Worm (Caenorhabditis elegans): Measurements from ENCODE around the gene Y39A1A.16.

Y39A1A.16 gene

ce11 chrIII:10652833-10653232 is 26.2 kb upstream of the Y39A1A.16 start:
- TF ChIP-seq zip-8 (tag; optimal IDR thresholded peaks at IDR 0.05) (peak; percentile 79), ces-1 (GFP tag; optimal IDR thresholded peaks at IDR 0.05) (no peak)

DNA sequence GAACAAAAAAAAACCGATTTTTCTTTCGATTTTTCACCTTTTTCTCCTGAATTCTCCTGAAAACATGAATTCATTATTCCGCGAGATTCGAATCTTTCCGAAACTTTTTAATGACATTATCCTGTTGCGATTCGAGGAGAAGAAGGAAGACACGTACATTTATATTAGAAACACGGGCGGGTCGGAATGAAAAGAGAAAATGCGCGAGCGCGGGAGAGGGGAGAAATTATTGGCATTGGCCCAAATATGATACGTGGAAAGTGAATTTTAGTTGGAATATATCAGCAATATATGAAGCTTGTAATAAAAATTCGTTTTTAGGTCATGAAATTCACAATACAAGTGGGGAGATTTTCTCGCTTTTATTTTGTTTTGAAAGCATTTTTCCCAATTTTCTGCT is 25.6 kb upstream of the Y39A1A.16 start:
- no peak for TF ChIP-seq M03D4.4 (tag; optimal IDR thresholded peaks at IDR 0.05)
- no peak for TF ChIP-seq elt-3 (tag; optimal IDR thresholded peaks at IDR 0.05)
- no peak for TF ChIP-seq tbx-8 (GFP tag; optimal IDR thresholded peaks at IDR 0.05)
- TF ChIP-seq nhr-12 (tag; optimal IDR thresholded peaks at IDR 0.05), result no peak
- no peak for TF ChIP-seq hlh-1 (tag; optimal IDR thresholded peaks at IDR 0.05)
- TF ChIP-seq zip-8 (tag; optimal IDR thresholded peaks at IDR 0.05), result peak; percentile 11
- no peak for TF ChIP-seq sem-2 (GFP tag; optimal IDR thresholded peaks at IDR 0.05)
- TF ChIP-seq ztf-11 (tag; optimal IDR thresholded peaks at IDR 0.05), result no peak
- TF ChIP-seq blmp-1 (tag; optimal IDR thresholded peaks at IDR 0.05), result peak; percentile 91
- no peak for TF ChIP-seq sptf-1 (tag; optimal IDR thresholded peaks at IDR 0.05)
- TF ChIP-seq ceh-83 (GFP tag; optimal IDR thresholded peaks at IDR 0.05), result no peak

ce11 chrIII:10654718-10655117 is 24.4 kb upstream of the Y39A1A.16 start, which contains the start of gene cnt-2:
Gene cnt-2, plus strand, starts transcription at chrIII:10655018.
- TF ChIP-seq unc-39 (tag; optimal IDR thresholded peaks at IDR 0.05) (no peak), mep-1 (tag; optimal IDR thresholded peaks at IDR 0.05) (no peak), drap-1 (GFP tag; optimal IDR thresholded peaks at IDR 0.05) (no peak)

DNA sequence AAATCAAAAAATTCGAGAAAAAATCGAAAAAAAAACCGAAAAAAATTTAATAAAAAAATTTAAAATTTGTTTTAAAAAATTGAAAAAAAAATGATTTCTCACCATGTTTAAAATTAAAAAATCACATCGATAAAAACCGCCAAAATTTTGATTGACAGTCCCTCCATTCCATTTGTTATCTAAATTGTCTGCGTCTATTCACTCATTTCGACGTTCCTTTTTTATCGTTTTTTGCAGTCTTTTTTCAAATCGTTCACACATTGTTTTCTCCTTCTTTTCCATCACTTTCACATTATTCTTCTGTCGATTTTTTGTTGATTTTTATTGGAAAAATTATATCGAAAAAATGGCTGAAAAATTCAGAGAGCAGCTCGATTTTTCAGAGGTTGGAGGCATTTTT is 23.0 kb upstream of the Y39A1A.16 start:
- TF ChIP-seq lin-32 (GFP tag; optimal IDR thresholded peaks at IDR 0.05) (no peak), ces-1 (GFP tag; optimal IDR thresholded peaks at IDR 0.05) (no peak), ceh-39 (tag; optimal IDR thresholded peaks at IDR 0.05) (no peak), lin-13 (tag; optimal IDR thresholded peaks at IDR 0.05) (no peak), nhr-12 (tag; optimal IDR thresholded peaks at IDR 0.05) (no peak), nhr-28 (tag; optimal IDR thresholded peaks at IDR 0.05) (no peak), unc-120 (tag; optimal IDR thresholded peaks at IDR 0.05; ENCODE audit: poor library complexity, severe bottlenecking) (no peak), unc-62 (GFP tag; optimal IDR thresholded peaks at IDR 0.05) (no peak), sem-2 (GFP tag; optimal IDR thresholded peaks at IDR 0.05) (no peak), unc-39 (tag; optimal IDR thresholded peaks at IDR 0.05) (no peak), nhr-76 (tag; optimal IDR thresholded peaks at IDR 0.05) (no peak), nhr-237 (tag; optimal IDR thresholded peaks at IDR 0.05) (no peak), mls-2 (tag; optimal IDR thresholded peaks at IDR 0.05) (no peak), elt-1 (tag; optimal IDR thresholded peaks at IDR 0.05; ENCODE audit: borderline replicate concordance, insufficient read depth) (no peak), blmp-1 (tag; optimal IDR thresholded peaks at IDR 0.05) (no peak), cnd-1 (tag; optimal IDR thresholded peaks at IDR 0.05) (no peak), ztf-11 (tag; optimal IDR thresholded peaks at IDR 0.05) (no peak), drap-1 (GFP tag; optimal IDR thresholded peaks at IDR 0.05) (no peak), tbx-8 (GFP tag; optimal IDR thresholded peaks at IDR 0.05) (no peak), ham-2 (GFP tag; optimal IDR thresholded peaks at IDR 0.05) (no peak)

DNA sequence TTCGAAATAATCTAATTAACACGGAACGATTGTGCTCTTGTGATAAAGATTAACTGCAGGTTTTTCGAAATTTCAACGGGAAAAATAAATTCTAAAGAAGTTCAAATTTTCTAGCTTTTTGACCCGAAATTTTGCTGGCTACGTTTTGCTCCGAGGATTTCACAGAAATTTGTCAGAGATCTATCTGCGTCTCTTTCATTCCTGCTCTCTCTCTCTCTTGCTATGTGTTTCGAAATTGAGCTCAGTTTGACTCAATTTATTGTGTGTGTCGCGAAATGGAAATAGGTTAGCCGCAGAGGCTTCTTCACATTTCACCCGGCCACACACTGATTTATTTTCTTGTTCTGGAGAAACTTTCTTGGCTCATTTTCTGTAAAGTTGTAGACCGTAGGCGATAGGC is 21.4 kb upstream of the Y39A1A.16 start:
- TF ChIP-seq blmp-1 (tag; optimal IDR thresholded peaks at IDR 0.05) (no peak), ces-1 (GFP tag; optimal IDR thresholded peaks at IDR 0.05) (peak; percentile 68), sptf-1 (tag; optimal IDR thresholded peaks at IDR 0.05) (no peak), nhr-237 (tag; optimal IDR thresholded peaks at IDR 0.05) (no peak), flh-1 (GFP tag; optimal IDR thresholded peaks at IDR 0.05) (no peak)

DNA sequence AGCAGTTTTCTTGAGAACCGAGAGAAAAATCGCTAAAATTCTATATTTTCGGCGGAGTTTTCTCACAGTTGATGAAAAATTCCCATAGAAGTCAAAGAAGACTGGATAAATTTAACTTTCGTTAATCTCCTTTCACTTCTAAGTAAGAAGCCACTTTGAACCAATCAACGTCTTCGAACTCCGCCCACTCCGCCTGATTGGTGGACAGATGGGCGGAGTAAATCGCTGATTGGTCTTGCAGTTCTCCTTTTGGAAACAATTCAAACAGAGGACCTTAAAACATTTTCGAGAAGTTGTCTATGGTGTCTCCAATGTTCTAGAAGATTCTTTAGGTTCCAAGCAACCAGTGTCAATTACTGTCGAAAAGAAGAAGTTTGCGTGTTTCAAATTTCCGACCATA is 20.7 kb upstream of the Y39A1A.16 start:
- peak; percentile 1 for TF ChIP-seq M03D4.4 (tag; optimal IDR thresholded peaks at IDR 0.05)
- no peak for TF ChIP-seq flh-1 (GFP tag; optimal IDR thresholded peaks at IDR 0.05)
- no peak for TF ChIP-seq pha-4 (tag; optimal IDR thresholded peaks at IDR 0.05)

- no peak for TF ChIP-seq cnd-1 (tag; optimal IDR thresholded peaks at IDR 0.05)
- TF ChIP-seq ham-2 (GFP tag; optimal IDR thresholded peaks at IDR 0.05), result peak; percentile 50
These were observed 17.8 kb upstream of the Y39A1A.16 start for ce11 chrIII:10661292-10661691.

Data from whole organism, mixed stage, embryonic.